Worm (Caenorhabditis elegans) whole organism, young adult: ENCODE measurements around the gene nspc-12.

Source experiments
- B0019.2 ChIP-seq: fragments of 200-800 bp; sonication (Bioruptor generic); conservative IDR thresholded peaks from 2 replicates; pipeline ENCODE4 v1.3.6; 2022; ENCODE audit warnings: missing genetic modification reagents, missing genetic modification characterization, missing compliant biosample characterization
- B0035.1 ChIP-seq: sonication (generic microtip); optimal IDR thresholded peaks from 2 replicates; lab custom pipeline; 2016; ENCODE audit warnings: missing genetic modification characterization, mild to moderate bottlenecking, missing compliant biosample characterization, missing genotype, missing genetic modification reagents
- C17E4.6 ChIP-seq: fragments of 200-800 bp; sonication (Bioruptor generic); IDR thresholded peaks from 2 replicates; pipeline ENCODE4 v1.3.6; 2022; ENCODE audit warnings: missing genetic modification reagents, missing genetic modification characterization, missing compliant biosample characterization
- F39B2.1 ChIP-seq: fragments of 200-800 bp; sonication (Bioruptor generic); IDR thresholded peaks from 2 replicates; pipeline ENCODE4 v1.3.6; 2022; ENCODE audit warnings: missing genetic modification reagents, missing genetic modification characterization, missing compliant biosample characterization
- F49E8.2 ChIP-seq: sonication (generic microtip); optimal IDR thresholded peaks from 3 replicates; lab custom pipeline; 2017; ENCODE audit warnings: missing genetic modification characterization, mild to moderate bottlenecking, missing compliant biosample characterization, antibody characterized with exemption, moderate library complexity; ENCODE audit not compliant: insufficient read depth
- T26A5.8 ChIP-seq: sonication (generic microtip); optimal IDR thresholded peaks from 2 replicates; lab custom pipeline; 2016; ENCODE audit warnings: missing genetic modification characterization, missing compliant biosample characterization
- dpl-1 ChIP-seq: fragments of 150-350 bp; optimal IDR thresholded peaks from 2 replicates; lab custom pipeline; 2014; ENCODE audit warnings: missing biosample characterization, missing genetic modification reagents, missing genetic modification characterization
- ekl-4 ChIP-seq: fragments of 200-800 bp; sonication (Bioruptor generic); IDR thresholded peaks from 2 replicates; pipeline ENCODE4 v1.3.6; 2022; ENCODE audit warnings: missing genetic modification reagents, missing genetic modification characterization, missing compliant biosample characterization
- fkh-3 ChIP-seq: sonication (generic microtip); optimal IDR thresholded peaks from 2 replicates; lab custom pipeline; 2016; ENCODE audit warnings: mild to moderate bottlenecking, missing genetic modification characterization, missing compliant biosample characterization
- hlh-12 ChIP-seq: sonication (generic microtip); optimal IDR thresholded peaks from 2 replicates; lab custom pipeline; 2016; ENCODE audit warnings: missing genetic modification characterization, missing compliant biosample characterization
- lag-1 ChIP-seq: fragments of 200-800 bp; sonication (Bioruptor generic); IDR thresholded peaks from 2 replicates; pipeline ENCODE4 v1.3.6; 2022; ENCODE audit warnings: missing genetic modification reagents, missing genetic modification characterization, missing compliant biosample characterization
- repo-1 ChIP-seq: sonication (generic microtip); optimal IDR thresholded peaks from 2 replicates; lab custom pipeline; 2017; ENCODE audit warnings: mild to moderate bottlenecking, missing genetic modification characterization, missing compliant biosample characterization
- unc-130 ChIP-seq: sonication (generic microtip); optimal IDR thresholded peaks from 2 replicates; lab custom pipeline; 2016; ENCODE audit warnings: missing genetic modification reagents, missing genetic modification characterization, missing compliant biosample characterization
- unc-62 ChIP-seq: fragments of 150-350 bp; optimal IDR thresholded peaks from 2 replicates; lab custom pipeline; 2014; ENCODE audit warnings: missing biosample characterization, missing genetic modification reagents, missing genetic modification characterization

ce11 chrX:12328676-12329075 is 27.8 kb downstream of the nspc-12 start, which contains the start of gene srd-45:
- TF ChIP-seq unc-130 (GFP tag; lab: Kevin White, UChicago) (no peak), F49E8.2 (no peak), unc-62 (no peak), F39B2.1 (GFP tag; lab: Robert Waterston, UW) (no peak), ekl-4 (GFP tag; lab: Robert Waterston, UW) (no peak), dpl-1 (GFP tag; lab: Kevin White, UChicago) (no peak), C17E4.6 (GFP tag; lab: Robert Waterston, UW) (no peak), repo-1 (tag; lab: Kevin White, UChicago) (no peak), fkh-3 (tag; lab: Kevin White, UChicago) (no peak), B0019.2 (no peak), hlh-12 (tag; lab: Kevin White, UChicago) (no peak), T26A5.8 (tag; lab: Kevin White, UChicago) (no peak), lag-1 (no peak), B0035.1 (tag; lab: Kevin White, UChicago) (no peak)
